Worm (Caenorhabditis elegans): ENCODE results near the gene fbxa-139.

DNA sequence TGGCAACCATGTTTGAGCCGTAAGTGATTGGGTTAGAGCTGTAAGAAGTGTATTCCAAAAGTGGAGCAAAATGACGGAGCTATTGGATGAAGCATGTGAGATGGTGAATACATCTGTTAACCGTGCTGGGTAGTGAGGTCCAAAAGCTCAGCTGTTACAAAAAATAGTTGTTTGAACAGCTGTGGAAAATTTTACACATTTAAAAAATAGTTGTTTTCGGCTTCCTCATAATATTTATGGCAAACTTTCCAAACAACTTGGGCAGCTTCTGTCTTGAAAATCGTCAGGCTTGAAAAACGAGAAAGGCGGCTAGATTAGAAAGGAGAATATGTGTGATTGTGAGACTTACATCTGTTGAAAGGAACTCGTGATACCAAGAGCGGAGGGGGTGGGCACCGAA is 10.6 kb upstream of the fbxa-139 start, which contains the start of gene fbxa-154:
- TF ChIP-seq ets-7 (tag; optimal IDR thresholded peaks at IDR 0.05) (no peak), aly-1 (tag; optimal IDR thresholded peaks at IDR 0.05) (no peak)
